Fruit fly (Drosophila melanogaster) whole organism, embryonic: ENCODE data around the gene CG17764.

Source experiments
- Ada2b ChIP-seq: fragments of 200-800 bp; sonication (Bioruptor generic); IDR thresholded peaks from 2 replicates; pipeline ENCODE4 v1.3.6; 2022; ENCODE audit warnings: missing biosample characterization, missing genetic modification characterization
- Aef1 ChIP-seq: fragments of 200-800 bp; sonication (Bioruptor generic); IDR thresholded peaks from 3 replicates; pipeline ENCODE4 v1.3.6; 2022; ENCODE audit warnings: missing biosample characterization, missing genetic modification characterization
- CG10274 ChIP-seq: fragments of 200-800 bp; sonication (Bioruptor generic); optimal IDR thresholded peaks from 3 replicates; lab custom pipeline; 2017; ENCODE audit warnings: missing biosample characterization, mild to moderate bottlenecking, missing genetic modification characterization
- CG10462 ChIP-seq: fragments of 200-800 bp; sonication (Bioruptor generic); optimal IDR thresholded peaks from 2 replicates; lab custom pipeline; 2016; ENCODE audit warnings: missing biosample characterization, missing genetic modification characterization
- CG12236 ChIP-seq: fragments of 200-800 bp; sonication (Bioruptor generic); optimal IDR thresholded peaks from 2 replicates; lab custom pipeline; 2016; ENCODE audit warnings: missing biosample characterization, missing genetic modification characterization
- CG13424 ChIP-seq: fragments of 200-800 bp; sonication (Bioruptor generic); optimal IDR thresholded peaks from 2 replicates; lab custom pipeline; 2019; ENCODE audit warnings: missing biosample characterization, mild to moderate bottlenecking, missing genetic modification characterization, moderate library complexity
- CG14860 ChIP-seq: fragments of 200-800 bp; sonication (Bioruptor generic); IDR thresholded peaks from 3 replicates; pipeline ENCODE4 v1.3.6; 2022; ENCODE audit warnings: missing biosample characterization, missing genetic modification characterization; ENCODE audit not compliant: partially characterized antibody
- CG1647 ChIP-seq: fragments of 200-800 bp; sonication (Bioruptor generic); optimal IDR thresholded peaks from 3 replicates; lab custom pipeline; 2016; ENCODE audit warnings: missing biosample characterization, missing genetic modification characterization
- CG3163 ChIP-seq: fragments of 200-800 bp; sonication (Bioruptor generic); optimal IDR thresholded peaks from 3 replicates; lab custom pipeline; 2016; ENCODE audit warnings: missing biosample characterization, missing genetic modification characterization
- CG33557 ChIP-seq: fragments of 200-800 bp; sonication (Bioruptor generic); optimal IDR thresholded peaks from 2 replicates; lab custom pipeline; 2019; ENCODE audit warnings: missing biosample characterization, mild to moderate bottlenecking, missing genetic modification characterization, moderate library complexity
- CG34224 ChIP-seq: fragments of 200-800 bp; sonication (Bioruptor generic); IDR thresholded peaks from 3 replicates; pipeline ENCODE4 v1.3.6; 2022; ENCODE audit warnings: missing biosample characterization, missing genetic modification characterization; ENCODE audit not compliant: partially characterized antibody
- CG4360 ChIP-seq: fragments of 200-800 bp; sonication (Bioruptor generic); IDR thresholded peaks from 2 replicates; pipeline ENCODE4 v1.3.6; 2022; ENCODE audit warnings: missing biosample characterization, missing genetic modification characterization
- CG4854 ChIP-seq: fragments of 200-800 bp; sonication (Bioruptor generic); optimal IDR thresholded peaks from 2 replicates; lab custom pipeline; 2016; ENCODE audit warnings: missing biosample characterization, missing genetic modification characterization, inconsistent platforms
- CG6654 ChIP-seq: fragments of 200-800 bp; sonication (Bioruptor generic); optimal IDR thresholded peaks from 2 replicates; lab custom pipeline; 2017; ENCODE audit warnings: missing biosample characterization, mild to moderate bottlenecking, missing genetic modification characterization
- CG7372 ChIP-seq: fragments of 200-800 bp; sonication (Bioruptor generic); IDR thresholded peaks from 2 replicates; pipeline ENCODE4 v1.3.6; 2022; ENCODE audit warnings: missing biosample characterization, missing genetic modification characterization
- CG8765 ChIP-seq: fragments of 200-800 bp; sonication (Bioruptor generic); IDR thresholded peaks from 2 replicates; pipeline ENCODE4 v1.3.6; 2022; ENCODE audit warnings: missing biosample characterization, missing genetic modification characterization
- CG9797 ChIP-seq: fragments of 200-800 bp; sonication (Bioruptor generic); optimal IDR thresholded peaks from 3 replicates; lab custom pipeline; 2018; ENCODE audit warnings: missing biosample characterization, mild to moderate bottlenecking, missing genetic modification characterization
- CoRest ChIP-seq: fragments of 200-800 bp; sonication (Bioruptor generic); optimal IDR thresholded peaks from 3 replicates; lab custom pipeline; 2018; ENCODE audit warnings: missing biosample characterization, mild to moderate bottlenecking, missing genetic modification characterization, moderate library complexity
- D19B ChIP-seq: fragments of 200-800 bp; sonication (Bioruptor generic); optimal IDR thresholded peaks from 2 replicates; lab custom pipeline; 2017; ENCODE audit warnings: missing biosample characterization, mild to moderate bottlenecking, missing genetic modification characterization
- Dfd ChIP-seq, 2 experiments: fragments of >200 bp; optimal IDR thresholded peaks; 2 replicates each; lab custom pipeline; 2017; ENCODE audit warnings: missing biosample characterization in 2 of 2, missing genetic modification characterization in 2 of 2
- Dip2 ChIP-seq: fragments of 200-800 bp; sonication (Bioruptor generic); IDR thresholded peaks from 2 replicates; pipeline ENCODE4 v1.3.6; 2022; ENCODE audit warnings: missing biosample characterization, missing genetic modification characterization
- Dip3 ChIP-seq: fragments of 200-800 bp; sonication (Bioruptor generic); optimal IDR thresholded peaks from 3 replicates; lab custom pipeline; 2016; ENCODE audit warnings: missing biosample characterization, missing genetic modification characterization
- Dref ChIP-seq: fragments of 200-800 bp; sonication (Bioruptor generic); IDR thresholded peaks from 2 replicates; pipeline ENCODE4 v1.3.6; 2022; ENCODE audit warnings: missing biosample characterization, missing genetic modification characterization
- H2.0 ChIP-seq: fragments of 200-800 bp; sonication (Bioruptor generic); IDR thresholded peaks from 2 replicates; pipeline ENCODE4 v1.3.6; 2022; ENCODE audit warnings: missing biosample characterization, missing genetic modification characterization
- MESR4 ChIP-seq: fragments of 200-800 bp; sonication (Bioruptor generic); optimal IDR thresholded peaks from 2 replicates; lab custom pipeline; 2018; ENCODE audit warnings: missing biosample characterization, mild to moderate bottlenecking, missing genetic modification characterization, moderate library complexity
- Optix ChIP-seq: fragments of 200-800 bp; sonication (Bioruptor generic); IDR thresholded peaks from 3 replicates; pipeline ENCODE4 v1.3.6; 2022; ENCODE audit warnings: missing biosample characterization, missing genetic modification characterization
- amos ChIP-seq: fragments of 200-800 bp; sonication (Bioruptor generic); IDR thresholded peaks from 2 replicates; pipeline ENCODE4 v1.3.6; 2022; ENCODE audit warnings: missing biosample characterization, missing genetic modification characterization; ENCODE audit not compliant: partially characterized antibody
- ara ChIP-seq: fragments of 200-800 bp; sonication (Bioruptor generic); IDR thresholded peaks from 2 replicates; pipeline ENCODE4 v1.3.6; 2022; ENCODE audit warnings: missing biosample characterization, missing genetic modification characterization
- caup ChIP-seq: fragments of 200-800 bp; sonication (Bioruptor generic); optimal IDR thresholded peaks from 3 replicates; lab custom pipeline; 2017; ENCODE audit warnings: missing biosample characterization, mild to moderate bottlenecking, missing genetic modification characterization, moderate library complexity; ENCODE audit not compliant: severe bottlenecking
- crc ChIP-seq: fragments of 200-800 bp; sonication (Bioruptor generic); optimal IDR thresholded peaks from 2 replicates; lab custom pipeline; 2016; ENCODE audit warnings: missing biosample characterization, missing genetic modification characterization
- crp ChIP-seq, 2 experiments: fragments of 200-800 bp; sonication (Bioruptor generic); optimal IDR thresholded peaks; 2 replicates in 1 of 2; 3 replicates in 1 of 2; lab custom pipeline; 2017; ENCODE audit warnings: missing biosample characterization in 2 of 2, missing genetic modification characterization in 2 of 2, mild to moderate bottlenecking in 1 of 2, moderate library complexity in 1 of 2
- cwo ChIP-seq: fragments of 200-800 bp; sonication (Bioruptor generic); optimal IDR thresholded peaks from 3 replicates; lab custom pipeline; 2017; ENCODE audit warnings: missing biosample characterization, missing genetic modification characterization, mild to moderate bottlenecking, moderate library complexity, missing genetic modification reagents
- da ChIP-seq: fragments of 200-800 bp; sonication (Bioruptor generic); optimal IDR thresholded peaks from 2 replicates; lab custom pipeline; 2016; ENCODE audit warnings: missing biosample characterization, missing genetic modification characterization
- disco-r ChIP-seq: fragments of 200-800 bp; sonication (Bioruptor generic); optimal IDR thresholded peaks from 2 replicates; lab custom pipeline; 2016; ENCODE audit warnings: missing biosample characterization, missing genetic modification characterization
- dmrt99B ChIP-seq: fragments of 200-800 bp; sonication (Bioruptor generic); optimal IDR thresholded peaks from 2 replicates; lab custom pipeline; 2018; ENCODE audit warnings: missing biosample characterization, mild to moderate bottlenecking, missing genetic modification characterization, moderate library complexity
- ewg ChIP-seq: fragments of 200-800 bp; sonication (Bioruptor generic); optimal IDR thresholded peaks from 3 replicates; lab custom pipeline; 2017; ENCODE audit warnings: mild to moderate bottlenecking, missing biosample characterization, missing genetic modification reagents, missing genetic modification characterization
- eyg ChIP-seq: fragments of 200-800 bp; sonication (Bioruptor generic); optimal IDR thresholded peaks from 3 replicates; lab custom pipeline; 2016; ENCODE audit warnings: missing biosample characterization, missing genetic modification characterization
- fd64A ChIP-seq: fragments of 200-800 bp; sonication (Bioruptor generic); optimal IDR thresholded peaks from 3 replicates; lab custom pipeline; 2018; ENCODE audit warnings: missing biosample characterization, mild to moderate bottlenecking, missing genetic modification characterization
- fd96Cb ChIP-seq: fragments of 200-800 bp; sonication (Bioruptor generic); optimal IDR thresholded peaks from 2 replicates; lab custom pipeline; 2018; ENCODE audit warnings: missing biosample characterization, mild to moderate bottlenecking, missing genetic modification characterization, moderate library complexity
- gsb-n ChIP-seq: fragments of 200-800 bp; sonication (Bioruptor generic); optimal IDR thresholded peaks from 3 replicates; lab custom pipeline; 2018; ENCODE audit warnings: missing biosample characterization, mild to moderate bottlenecking, missing genetic modification characterization
- her ChIP-seq: fragments of 200-800 bp; sonication (Bioruptor generic); optimal IDR thresholded peaks from 2 replicates; lab custom pipeline; 2016; ENCODE audit warnings: missing biosample characterization, missing genetic modification characterization
- jing ChIP-seq: fragments of 200-800 bp; sonication (Bioruptor generic); optimal IDR thresholded peaks from 2 replicates; lab custom pipeline; 2018; ENCODE audit warnings: missing biosample characterization, mild to moderate bottlenecking, missing genetic modification characterization
- klu ChIP-seq: fragments of 200-800 bp; sonication (Bioruptor generic); IDR thresholded peaks from 2 replicates; pipeline ENCODE4 v1.3.6; 2022; ENCODE audit warnings: missing biosample characterization, missing genetic modification characterization
- lab ChIP-seq: fragments of 200-800 bp; sonication (Bioruptor generic); optimal IDR thresholded peaks from 3 replicates; lab custom pipeline; 2017; ENCODE audit warnings: missing biosample characterization, missing genetic modification characterization, mild to moderate bottlenecking, moderate library complexity, missing genetic modification reagents
- onecut ChIP-seq: fragments of 200-800 bp; sonication (Bioruptor generic); IDR thresholded peaks from 2 replicates; pipeline ENCODE4 v1.3.6; 2022; ENCODE audit warnings: missing biosample characterization, missing genetic modification characterization
- pho ChIP-seq: fragments of 200-800 bp; sonication (Bioruptor generic); optimal IDR thresholded peaks from 2 replicates; lab custom pipeline; 2016; ENCODE audit warnings: missing biosample characterization, missing genetic modification characterization
- pros ChIP-seq: fragments of 200-800 bp; sonication (Bioruptor generic); optimal IDR thresholded peaks from 3 replicates; lab custom pipeline; 2019; ENCODE audit warnings: missing biosample characterization, mild to moderate bottlenecking, missing genetic modification characterization, moderate library complexity
- zen ChIP-seq: fragments of 200-800 bp; sonication (Bioruptor generic); optimal IDR thresholded peaks from 3 replicates; lab custom pipeline; 2018; ENCODE audit warnings: missing biosample characterization, mild to moderate bottlenecking, missing genetic modification characterization, moderate library complexity
- zfh2 ChIP-seq: fragments of 200-800 bp; sonication (Bioruptor generic); optimal IDR thresholded peaks from 2 replicates; lab custom pipeline; 2016; ENCODE audit warnings: missing biosample characterization, missing genetic modification characterization

CG17764 gene

dm6 chrX:5349899-5350575, 42.8 kb upstream of the CG17764 start (continued):
- TF ChIP-seq ara (0 out of 2 replicates have a peak, but pooled peaks have one; percentile 38), CG4360 (no peak), pros (GFP tag; lab: Kevin White, UChicago) (no peak), ewg (GFP tag; lab: Kevin White, UChicago) (peak; percentile 13), Dref (GFP tag; lab: Robert Waterston, UW) (no peak), Dfd (GFP tag; optimal IDR thresholded peaks at IDR 0.05; lab: Kevin White, UChicago) (peak in 1 of 2 experiments; percentile 76), CG3163 (GFP tag; lab: Kevin White, UChicago) (no peak), fd96Cb (tag; lab: Kevin White, UChicago) (peak; percentile 41), amos (no peak), crp (GFP tag; optimal IDR thresholded peaks at IDR 0.05; lab: Kevin White, UChicago) (no peak), zfh2 (GFP tag; lab: Kevin White, UChicago) (no peak), Dip2 (no peak), MESR4 (no peak), CG12236 (GFP tag; lab: Kevin White, UChicago) (no peak), CoRest (peak; percentile 6), D19B (no peak), Optix (GFP tag; lab: Robert Waterston, UW) (0 out of 3 replicates have a peak, but pooled peaks have one; percentile 17), CG10462 (GFP tag; lab: Kevin White, UChicago) (no peak), Dip3 (GFP tag; lab: Kevin White, UChicago) (no peak), CG13424 (tag; lab: Kevin White, UChicago) (peak; percentile 18), dmrt99B (peak; percentile 38), CG1647 (GFP tag; lab: Kevin White, UChicago) (no peak), jing (GFP tag; lab: Kevin White, UChicago) (no peak), cwo (GFP tag; lab: Kevin White, UChicago) (no peak), da (GFP tag; lab: Kevin White, UChicago) (no peak), klu (GFP tag; lab: Robert Waterston, UW) (0 out of 2 replicates have a peak, but pooled peaks have one; percentile 23), gsb-n (tag; lab: Kevin White, UChicago) (no peak), H2.0 (peak; percentile 21; the same call in 1 of the 2 replicates), CG4854 (GFP tag; lab: Kevin White, UChicago) (no peak), zen (tag; lab: Kevin White, UChicago) (no peak), lab (GFP tag; lab: Kevin White, UChicago) (peak; percentile 23), Ada2b (GFP tag; lab: Robert Waterston, UW) (0 out of 2 replicates have a peak, but pooled peaks have one; percentile 17), caup (GFP tag; lab: Kevin White, UChicago) (no peak), CG6654 (GFP tag; lab: Kevin White, UChicago) (no peak), CG7372 (GFP tag; lab: Robert Waterston, UW) (no peak), onecut (GFP tag; lab: Robert Waterston, UW) (no peak), CG9797 (GFP tag; lab: Kevin White, UChicago) (no peak), CG14860 (GFP tag; lab: Robert Waterston, UW) (no peak), CG34224 (GFP tag; lab: Robert Waterston, UW) (no peak), eyg (GFP tag; lab: Kevin White, UChicago) (no peak), CG33557 (GFP tag; lab: Kevin White, UChicago) (no peak), CG8765 (GFP tag; lab: Robert Waterston, UW) (no peak), crc (no peak), pho (GFP tag; lab: Kevin White, UChicago) (no peak), CG10274 (no peak), Aef1 (GFP tag; lab: Robert Waterston, UW) (no peak), her (no peak), disco-r (GFP tag; lab: Kevin White, UChicago) (no peak), fd64A (GFP tag; lab: Kevin White, UChicago) (no peak)
